Fruit fly (Drosophila melanogaster) S2 (cell line): ENCODE measurements around the gene DNAlig3.

Experiments used
- CG8478 ChIP-seq: fragments of >200 bp; optimal IDR thresholded peaks from 2 replicates; lab custom pipeline; 2018
- CTCF ChIP-seq, 2 experiments: fragments of >200 bp; optimal IDR thresholded peaks; 2 replicates each; lab custom pipeline; 2018

DNA sequence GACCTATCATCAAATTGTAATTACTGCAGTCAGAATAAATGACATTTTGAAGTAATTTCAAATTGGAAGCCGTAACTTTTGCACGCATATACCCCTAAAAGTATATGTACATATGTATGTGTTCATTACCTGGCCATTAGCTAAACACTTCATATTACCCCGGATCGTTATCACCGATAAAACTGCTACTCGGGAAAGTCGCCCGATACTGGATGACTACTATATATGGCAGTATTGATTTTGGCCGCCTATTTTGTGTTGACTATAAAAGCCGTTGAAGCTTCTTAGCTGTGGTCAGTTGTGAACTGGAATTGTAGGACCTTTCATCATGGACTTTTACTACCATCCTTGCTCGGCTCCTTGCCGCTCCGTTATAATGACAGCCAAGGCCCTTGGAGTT lies 21.9 kb downstream of the DNAlig3 start, which contains the start of gene GstD8:
- TF ChIP-seq CTCF (optimal IDR thresholded peaks at IDR 0.05; lab: Kevin White, UChicago) (no peak), CG8478 (no peak)
